Worm (Caenorhabditis elegans) whole organism, L4/young adult: ENCODE data around the gene ttr-57.

Experiments used
- W03F9.2 ChIP-seq: fragments of 150-350 bp; optimal IDR thresholded peaks from 2 replicates; lab custom pipeline; 2014; ENCODE audit warnings: missing biosample characterization, missing genetic modification characterization
- dao-5 ChIP-seq: sonication (generic microtip); optimal IDR thresholded peaks from 2 replicates; lab custom pipeline; 2016; ENCODE audit warnings: missing genotype, missing genetic modification characterization, moderate library complexity, missing compliant biosample characterization
- him-1 ChIP-seq: sonication (generic microtip); optimal IDR thresholded peaks from 2 replicates; lab custom pipeline; 2016; ENCODE audit warnings: missing genotype, missing genetic modification reagents, missing genetic modification characterization, missing compliant biosample characterization

DNA sequence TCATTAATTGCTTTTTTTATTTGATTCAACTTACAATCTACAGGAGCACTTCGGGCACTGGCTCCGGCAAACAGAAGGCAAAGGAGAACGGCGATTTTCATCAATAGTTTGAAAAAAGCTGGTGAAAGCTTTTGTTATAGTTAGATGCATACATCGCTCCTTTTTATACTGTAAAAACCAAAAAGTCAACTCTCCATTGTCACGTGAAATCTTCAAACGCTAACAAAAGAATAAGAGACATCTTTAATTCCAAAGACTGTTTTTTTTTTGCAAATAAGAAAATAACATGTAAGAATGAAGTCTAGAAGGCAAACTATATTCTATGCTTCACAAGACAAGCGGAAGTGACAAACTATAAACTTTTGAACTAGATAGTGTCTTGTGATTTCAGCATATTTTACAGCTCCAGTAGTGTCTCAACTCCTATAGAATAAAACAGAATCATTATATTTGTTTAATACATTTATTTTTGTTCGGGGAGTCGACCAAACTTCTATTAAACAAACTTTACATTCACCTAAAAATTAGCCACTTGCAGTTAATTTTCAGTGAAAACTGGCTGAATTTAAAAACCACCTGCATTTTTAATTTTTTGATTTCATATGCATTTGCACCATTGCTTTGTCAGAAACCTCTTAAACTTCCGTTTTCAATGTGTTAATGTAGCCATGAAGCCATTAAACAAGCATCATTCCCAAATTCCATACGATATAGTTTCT lies 21.3 kb downstream of the ttr-57 start, which contains the start of the genes F46B3.9 and srz-18:
- TF ChIP-seq him-1 (no peak), W03F9.2 (tag; lab: Kevin White, UChicago) (no peak), dao-5 (tag; lab: Kevin White, UChicago) (no peak)
